Fruit fly (Drosophila melanogaster): ENCODE data around the gene CG32152.

The CG32152 gene

dm6 chr3L:16128481-16128972 lies 15.3 kb downstream of the CG32152 start, which contains the start of gene Pgm1 (continued):
- TF ChIP-seq tin (GFP tag; optimal IDR thresholded peaks at IDR 0.05): peak; percentile 70
- no peak for TF ChIP-seq CG7928 (GFP tag; optimal IDR thresholded peaks at IDR 0.05)
- peak; percentile 58 for TF ChIP-seq Ets97D (GFP tag; optimal IDR thresholded peaks at IDR 0.05)
- peak; percentile 96 for TF ChIP-seq shn (GFP tag; optimal IDR thresholded peaks at IDR 0.05)
- TF ChIP-seq CG13775 (GFP tag; optimal IDR thresholded peaks at IDR 0.05): peak; percentile 67
- TF ChIP-seq CG4424 (GFP tag; optimal IDR thresholded peaks at IDR 0.05): peak; percentile 82
- TF ChIP-seq stwl (tag; optimal IDR thresholded peaks at IDR 0.05): peak; percentile 15
- TF ChIP-seq trh (GFP tag; optimal IDR thresholded peaks at IDR 0.05): peak; percentile 51
- peak; percentile 54 for TF ChIP-seq trem (tag; optimal IDR thresholded peaks at IDR 0.05)
- TF ChIP-seq CG12744 (GFP tag; optimal IDR thresholded peaks at IDR 0.05): peak; percentile 82
- peak; percentile 85 for TF ChIP-seq crc (GFP tag; optimal IDR thresholded peaks at IDR 0.05)
- TF ChIP-seq Stat92E (GFP tag; optimal IDR thresholded peaks at IDR 0.05): peak in 1 of 3 experiments; percentile 87
- no peak for TF ChIP-seq MTF-1 (GFP tag; optimal IDR thresholded peaks at IDR 0.05; ENCODE audit: borderline replicate concordance)
- peak; percentile 77 for TF ChIP-seq Bdp1 (GFP tag; optimal IDR thresholded peaks at IDR 0.05)
- peak; percentile 85 for TF ChIP-seq Oli (tag; optimal IDR thresholded peaks at IDR 0.05)
- TF ChIP-seq CG8388 (GFP tag; optimal IDR thresholded peaks at IDR 0.05): peak; percentile 64
- peak; percentile 86 for TF ChIP-seq Mad (GFP tag; optimal IDR thresholded peaks at IDR 0.05)
- no peak for TF ChIP-seq Poxn (GFP tag; IDR thresholded peaks at IDR 0.05)
- peak; percentile 16 for TF ChIP-seq CG17912 (GFP tag; optimal IDR thresholded peaks at IDR 0.05)
- peak; percentile 97 for TF ChIP-seq mirr (GFP tag; optimal IDR thresholded peaks at IDR 0.05)
- TF ChIP-seq Dfd (GFP tag; optimal IDR thresholded peaks at IDR 0.05): no peak
- no peak for TF ChIP-seq D (optimal IDR thresholded peaks at IDR 0.05)
- TF ChIP-seq D (GFP tag; optimal IDR thresholded peaks at IDR 0.05): peak; percentile 74
- TF ChIP-seq row (GFP tag; IDR thresholded peaks at IDR 0.05): peak; percentile 99
- TF ChIP-seq CG15011 (GFP tag; optimal IDR thresholded peaks at IDR 0.05): no peak
- no peak for TF ChIP-seq br (optimal IDR thresholded peaks at IDR 0.05)
- peak; percentile 80 for TF ChIP-seq CG15514 (GFP tag; optimal IDR thresholded peaks at IDR 0.05)
- TF ChIP-seq Deaf1 (tag; optimal IDR thresholded peaks at IDR 0.05): no peak
- TF ChIP-seq CG32767 (GFP tag; IDR thresholded peaks at IDR 0.05): peak; percentile 46
- peak; percentile 86 for TF ChIP-seq pum (GFP tag; optimal IDR thresholded peaks at IDR 0.05)
- peak; percentile 41 for TF ChIP-seq CG15696 (tag; optimal IDR thresholded peaks at IDR 0.05)
- TF ChIP-seq dati (GFP tag; IDR thresholded peaks at IDR 0.05): 0 out of 2 replicates have a peak, but pooled peaks have one; percentile 34
- peak; percentile 86 for TF ChIP-seq CG13296 (GFP tag; optimal IDR thresholded peaks at IDR 0.05)
- peak; percentile 89 for TF ChIP-seq repo (GFP tag; optimal IDR thresholded peaks at IDR 0.05)
- peak; percentile 59 for TF ChIP-seq CG14965 (GFP tag; optimal IDR thresholded peaks at IDR 0.05; ENCODE audit: borderline replicate concordance)
- peak; percentile 87 for TF ChIP-seq HLH54F (GFP tag; optimal IDR thresholded peaks at IDR 0.05)
- peak; percentile 83 for TF ChIP-seq CG1792 (GFP tag; optimal IDR thresholded peaks at IDR 0.05)
- peak; percentile 90 for TF ChIP-seq zfh2 (GFP tag; optimal IDR thresholded peaks at IDR 0.05)
- TF ChIP-seq al (GFP tag; IDR thresholded peaks at IDR 0.05): peak; percentile 66
- peak; percentile 94 for TF ChIP-seq gro (GFP tag; optimal IDR thresholded peaks at IDR 0.05)
- TF ChIP-seq zen (tag; optimal IDR thresholded peaks at IDR 0.05): peak; percentile 75
- no peak for TF ChIP-seq fru (optimal IDR thresholded peaks at IDR 0.05)
- TF ChIP-seq CG18764 (GFP tag; optimal IDR thresholded peaks at IDR 0.05): peak; percentile 74
- TF ChIP-seq sr (GFP tag; IDR thresholded peaks at IDR 0.05): peak; percentile 74; the same call in 2 of the 3 replicates
- no peak for TF ChIP-seq eve (GFP tag; optimal IDR thresholded peaks at IDR 0.05)
- TF ChIP-seq vfl (GFP tag; optimal IDR thresholded peaks at IDR 0.05): peak; percentile 84
- peak; percentile 52; the same call in 1 of the 2 replicates for TF ChIP-seq peb (GFP tag; IDR thresholded peaks at IDR 0.05)
- TF ChIP-seq Sox102F (GFP tag; optimal IDR thresholded peaks at IDR 0.05): no peak
- TF ChIP-seq CG12659 (GFP tag; optimal IDR thresholded peaks at IDR 0.05): peak; percentile 87
- no peak for TF ChIP-seq tna (GFP tag; IDR thresholded peaks at IDR 0.05; ENCODE audit: partially characterized antibody)
- peak; percentile 54; the same call in 1 of the 2 replicates for TF ChIP-seq Gsc (GFP tag; IDR thresholded peaks at IDR 0.05)
